Worm (Caenorhabditis elegans): ENCODE results near the gene T21B10.4.

DNA sequence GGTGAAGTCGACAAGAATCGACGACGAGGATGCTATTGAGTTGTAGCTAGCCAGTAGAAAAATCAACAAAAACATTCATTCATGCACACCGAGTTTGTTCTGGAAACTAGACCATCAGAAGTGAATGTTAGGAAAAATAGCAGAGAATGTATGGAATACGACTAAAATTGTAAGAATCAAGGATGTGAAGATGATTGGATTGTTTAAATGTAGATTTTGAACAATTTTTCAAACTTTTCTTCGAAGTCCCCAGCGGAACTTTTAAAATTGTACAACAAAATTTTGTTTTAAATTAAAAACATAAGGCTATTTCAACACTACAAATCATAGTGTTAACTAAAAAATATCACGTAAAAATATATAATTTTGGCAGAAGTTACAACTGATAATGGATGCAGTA, 42.0 kb downstream of the T21B10.4 start, which contains the start of gene C18E9.7:
- TF ChIP-seq unc-39 (tag; optimal IDR thresholded peaks at IDR 0.05) (no peak), nhr-12 (tag; optimal IDR thresholded peaks at IDR 0.05) (no peak), zag-1 (tag; optimal IDR thresholded peaks at IDR 0.05) (no peak), nhr-11 (tag; optimal IDR thresholded peaks at IDR 0.05) (no peak), skn-1 (tag; optimal IDR thresholded peaks at IDR 0.05) (no peak), crh-2 (tag; optimal IDR thresholded peaks at IDR 0.05) (no peak), unc-62 (GFP tag; optimal IDR thresholded peaks at IDR 0.05) (no peak), nhr-21 (tag; optimal IDR thresholded peaks at IDR 0.05) (no peak), dmd-4 (tag; optimal IDR thresholded peaks at IDR 0.05) (no peak), nhr-77 (tag; optimal IDR thresholded peaks at IDR 0.05) (no peak), lsy-2 (tag; optimal IDR thresholded peaks at IDR 0.05) (no peak), elt-1 (tag; optimal IDR thresholded peaks at IDR 0.05) (no peak), blmp-1 (tag; optimal IDR thresholded peaks at IDR 0.05; ENCODE audit: insufficient read depth) (no peak), ztf-1 (GFP tag; conservative IDR thresholded peaks at IDR 0.05) (no peak)

All from whole organism, L2 larva.